Worm (Caenorhabditis elegans) whole organism, late embryonic: ENCODE data around the gene apm-3.

ENCODE experiments used
- K09A11.1 ChIP-seq: sonication (generic microtip); optimal IDR thresholded peaks from 2 replicates; lab custom pipeline; 2017; ENCODE audit warnings: antibody characterized with exemption, mild to moderate bottlenecking, missing genetic modification characterization, missing compliant biosample characterization; ENCODE audit not compliant: insufficient read depth
- ceh-24 ChIP-seq: sonication (generic microtip); optimal IDR thresholded peaks from 2 replicates; lab custom pipeline; 2016; ENCODE audit warnings: mild to moderate bottlenecking, missing genetic modification characterization, missing compliant biosample characterization
- elt-2 ChIP-seq: sonication (generic microtip); optimal IDR thresholded peaks from 2 replicates; lab custom pipeline; 2016; ENCODE audit warnings: missing genetic modification reagents, missing genetic modification characterization, missing compliant biosample characterization
- fkh-10 ChIP-seq: fragments of 150-350 bp; optimal IDR thresholded peaks from 2 replicates; lab custom pipeline; 2014; ENCODE audit warnings: missing biosample characterization, missing genetic modification reagents, missing genetic modification characterization
- lim-6 ChIP-seq: sonication (generic microtip); optimal IDR thresholded peaks from 2 replicates; lab custom pipeline; 2016; ENCODE audit warnings: missing genetic modification characterization, missing compliant biosample characterization
- lin-11 ChIP-seq: fragments of 200-800 bp; sonication (Bioruptor generic); optimal IDR thresholded peaks from 2 replicates; lab custom pipeline; 2018; ENCODE audit warnings: mild to moderate bottlenecking, missing genetic modification characterization, missing compliant biosample characterization
- nhr-11 ChIP-seq: fragments of 150-350 bp; optimal IDR thresholded peaks from 2 replicates; lab custom pipeline; 2014; ENCODE audit warnings: missing biosample characterization, missing genetic modification characterization
- nhr-232 ChIP-seq: sonication (generic microtip); optimal IDR thresholded peaks from 2 replicates; lab custom pipeline; 2016; ENCODE audit warnings: missing genetic modification characterization, missing compliant biosample characterization
- pax-1 ChIP-seq: fragments of 150-350 bp; optimal IDR thresholded peaks from 2 replicates; lab custom pipeline; 2014; ENCODE audit warnings: missing biosample characterization, missing genetic modification characterization
- tbx-7 ChIP-seq: sonication (generic microtip); optimal IDR thresholded peaks from 2 replicates; lab custom pipeline; 2016; ENCODE audit warnings: missing genotype, missing genetic modification characterization, missing compliant biosample characterization
- unc-42 ChIP-seq: sonication (generic microtip); optimal IDR thresholded peaks from 2 replicates; lab custom pipeline; 2016; ENCODE audit warnings: missing genotype, missing genetic modification characterization, missing compliant biosample characterization

DNA sequence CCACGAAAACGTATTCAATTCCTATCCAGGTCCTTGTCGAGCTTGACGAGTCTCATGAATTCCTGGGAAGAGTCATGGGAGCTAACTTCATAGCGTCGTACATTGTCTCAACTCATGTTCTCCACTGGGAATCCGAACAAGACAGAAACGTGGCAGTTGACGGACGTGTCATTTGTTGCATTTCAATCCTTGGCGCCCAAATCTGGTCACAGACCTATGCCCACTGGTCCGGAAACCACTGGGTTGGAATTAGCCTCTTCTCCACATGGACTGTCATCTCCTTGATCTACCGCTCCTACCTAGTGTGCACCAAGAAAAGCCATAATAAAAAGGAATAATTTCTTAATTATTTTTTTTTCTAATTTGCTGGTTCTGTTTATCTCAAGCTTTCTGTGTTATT lies 27.8 kb downstream of the apm-3 start:
- no peak for TF ChIP-seq tbx-7 (tag; lab: Kevin White, UChicago)
- TF ChIP-seq lin-11: no peak
- TF ChIP-seq lim-6 (tag; lab: Kevin White, UChicago): no peak
- no peak for TF ChIP-seq pax-1 (tag; lab: Kevin White, UChicago)
- TF ChIP-seq K09A11.1 (tag; lab: Kevin White, UChicago): no peak
- no peak for TF ChIP-seq elt-2 (tag; lab: Kevin White, UChicago)
- TF ChIP-seq nhr-11 (tag; lab: Kevin White, UChicago): no peak
- TF ChIP-seq unc-42 (tag; lab: Kevin White, UChicago): no peak
- TF ChIP-seq fkh-10 (GFP tag; lab: Kevin White, UChicago): no peak
- TF ChIP-seq nhr-232 (tag; lab: Kevin White, UChicago): no peak
- no peak for TF ChIP-seq ceh-24 (tag; lab: Kevin White, UChicago)
